Worm (Caenorhabditis elegans): ENCODE measurements around the gene pes-8.

DNA sequence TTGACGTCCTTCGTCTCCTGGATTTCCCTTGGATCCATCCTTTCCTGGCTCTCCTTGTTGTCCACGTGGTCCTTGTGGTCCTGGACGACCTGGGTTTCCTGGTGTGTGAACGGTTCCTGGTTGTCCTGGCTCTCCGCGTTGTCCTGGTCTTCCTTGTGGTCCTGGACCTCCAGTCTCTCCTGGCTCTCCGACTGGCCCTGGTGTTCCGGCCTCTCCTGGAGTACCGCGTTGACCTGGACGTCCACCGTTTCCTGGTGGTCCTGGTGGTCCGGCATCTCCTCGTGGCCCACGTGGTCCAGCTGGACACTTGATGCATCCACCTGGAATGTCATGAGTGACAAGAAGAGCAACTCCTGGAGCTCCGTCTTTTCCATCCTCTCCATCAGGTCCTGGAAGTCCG lies 17.8 kb upstream of the pes-8 start:
- TF ChIP-seq blmp-1 (tag; optimal IDR thresholded peaks at IDR 0.05) (no peak), mdl-1 (tag; optimal IDR thresholded peaks at IDR 0.05) (no peak), unc-62 (GFP tag; optimal IDR thresholded peaks at IDR 0.05) (no peak)

Data from whole organism, L1 larva.